Worm (Caenorhabditis elegans): ENCODE measurements around the gene Y11D7A.10.

ce11 chrIV:9303994-9304393, 44.4 kb upstream of the Y11D7A.10 start, which contains the start of gene F49C12.4:
- TF ChIP-seq dmd-6 (GFP tag; IDR thresholded peaks at IDR 0.05) (no peak), F44E2.7 (GFP tag; IDR thresholded peaks at IDR 0.05) (no peak), nhr-237 (tag; optimal IDR thresholded peaks at IDR 0.05) (no peak), set-16 (GFP tag; IDR thresholded peaks at IDR 0.05) (no peak)
